Fruit fly (Drosophila melanogaster) whole organism, prepupa: Measurements from ENCODE around the gene S-Lap3.

ENCODE experiments used
- CG10669 ChIP-seq: fragments of 200-800 bp; sonication (Bioruptor generic); optimal IDR thresholded peaks from 3 replicates; lab custom pipeline; 2018; ENCODE audit warnings: missing biosample characterization, mild to moderate bottlenecking, missing genetic modification characterization, moderate library complexity
- CG11762 ChIP-seq: fragments of 200-800 bp; sonication (Bioruptor generic); optimal IDR thresholded peaks from 3 replicates; lab custom pipeline; 2016; ENCODE audit warnings: missing biosample characterization, missing genetic modification characterization; ENCODE audit not compliant: insufficient read depth
- CG1621 ChIP-seq: fragments of 200-800 bp; sonication (Bioruptor generic); optimal IDR thresholded peaks from 3 replicates; lab custom pipeline; 2018; ENCODE audit warnings: missing biosample characterization, mild to moderate bottlenecking, missing genetic modification characterization
- CG6808 ChIP-seq: fragments of 200-800 bp; sonication (Bioruptor generic); optimal IDR thresholded peaks from 3 replicates; lab custom pipeline; 2017; ENCODE audit warnings: missing biosample characterization, missing genetic modification characterization, mild to moderate bottlenecking, moderate library complexity, missing genetic modification reagents
- Eip78C ChIP-seq: fragments of 200-800 bp; sonication (Bioruptor generic); peaks from one replicate; lab custom pipeline; 2016; ENCODE audit warnings: missing biosample characterization, missing genetic modification characterization
- Ets96B ChIP-seq: fragments of 200-800 bp; optimal IDR thresholded peaks from 2 replicates; lab custom pipeline; 2019; ENCODE audit warnings: missing biosample characterization, mild to moderate bottlenecking, missing genetic modification characterization, moderate library complexity
- Gug ChIP-seq: fragments of 200-800 bp; sonication (Bioruptor generic); IDR thresholded peaks from 2 replicates; pipeline ENCODE4 v1.3.6; 2022; ENCODE audit warnings: missing biosample characterization, missing genetic modification characterization
- Lpt ChIP-seq: fragments of 200-800 bp; sonication (Bioruptor generic); optimal IDR thresholded peaks from 3 replicates; lab custom pipeline; 2016; ENCODE audit warnings: missing biosample characterization, missing genetic modification characterization
- dsx ChIP-seq: fragments of 200-800 bp; optimal IDR thresholded peaks from 3 replicates; lab custom pipeline; 2019; ENCODE audit warnings: missing biosample characterization, mild to moderate bottlenecking, missing genetic modification characterization, moderate library complexity; ENCODE audit not compliant: poor library complexity, severe bottlenecking
- salr ChIP-seq, 2 experiments: fragments of 200-800 bp; sonication (Bioruptor generic); optimal IDR thresholded peaks; 3 replicates each; lab custom pipeline; 2016 to 2018; ENCODE audit warnings: missing biosample characterization in 2 of 2, missing genetic modification characterization in 2 of 2, mild to moderate bottlenecking in 1 of 2
- ss ChIP-seq, 2 experiments: fragments of 200-800 bp; sonication (Bioruptor generic); optimal IDR thresholded peaks; 2 replicates in 1 of 2; 3 replicates in 1 of 2; lab custom pipeline; 2017 to 2018; ENCODE audit warnings: mild to moderate bottlenecking in 2 of 2, missing biosample characterization in 2 of 2, missing genetic modification characterization in 2 of 2, moderate library complexity in 1 of 2

DNA sequence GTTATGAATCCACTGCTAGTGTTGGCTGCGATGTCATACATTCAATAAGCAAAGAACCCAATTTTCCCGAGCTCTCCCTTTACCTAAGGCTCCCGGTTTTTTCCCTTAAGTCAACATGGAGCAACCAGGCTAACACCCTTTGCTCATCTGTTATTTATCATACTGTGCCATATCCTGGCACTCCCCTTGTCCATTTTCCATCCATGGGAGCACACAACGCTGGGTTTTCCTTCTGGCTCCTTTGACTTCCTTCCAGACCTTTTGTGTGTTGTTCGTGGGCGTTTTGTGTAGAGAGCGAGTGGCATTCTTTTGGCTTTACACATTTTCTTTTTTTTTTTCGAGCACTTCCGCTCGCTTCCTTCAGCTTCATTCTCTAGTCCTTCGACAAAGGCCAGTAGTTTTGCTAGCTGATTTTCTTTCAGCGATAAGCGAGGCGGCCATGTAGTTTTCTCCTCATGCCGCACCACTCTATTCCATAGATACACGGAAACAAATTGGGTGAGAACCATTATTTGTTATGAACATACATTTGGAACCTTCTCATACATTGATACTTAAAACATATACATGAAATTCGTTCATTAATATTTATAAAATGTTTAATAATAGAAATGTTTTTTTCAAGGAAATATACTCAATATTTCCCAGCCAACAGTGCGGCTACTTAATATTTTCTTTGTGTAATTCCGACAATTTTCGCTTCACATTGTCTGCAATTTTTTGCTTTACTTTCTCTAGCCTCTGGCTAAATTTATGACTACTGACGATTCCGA lies 31.1 kb downstream of the S-Lap3 start:
- TF ChIP-seq salr (GFP tag; optimal IDR thresholded peaks at IDR 0.05; lab: Kevin White, UChicago), result no peak
- no peak for TF ChIP-seq CG6808
- TF ChIP-seq dsx (GFP tag; lab: Kevin White, UChicago), result no peak
- TF ChIP-seq CG11762 (GFP tag; lab: Kevin White, UChicago), result no peak
- no peak for TF ChIP-seq Gug (GFP tag; lab: Robert Waterston, UW)
- no peak for TF ChIP-seq Ets96B
- TF ChIP-seq CG1621 (tag; lab: Kevin White, UChicago), result no peak
- TF ChIP-seq Eip78C (GFP tag; lab: Kevin White, UChicago), result no peak
- no peak for TF ChIP-seq CG10669 (GFP tag; lab: Kevin White, UChicago)
- TF ChIP-seq Lpt (GFP tag; lab: Kevin White, UChicago), result no peak
- TF ChIP-seq ss (GFP tag; optimal IDR thresholded peaks at IDR 0.05; lab: Kevin White, UChicago), result no peak
